Fruit fly (Drosophila melanogaster) whole organism, wandering third instar larva: Measurements from ENCODE around the gene ebd2.

Source experiments
- Abd-B ChIP-seq: fragments of >200 bp; optimal IDR thresholded peaks from 2 replicates; lab custom pipeline; 2017; ENCODE audit warnings: missing biosample characterization, missing genetic modification characterization
- CG32264 ChIP-seq: fragments of 200-800 bp; sonication (Bioruptor generic); optimal IDR thresholded peaks from 2 replicates; lab custom pipeline; 2016; ENCODE audit warnings: missing biosample characterization, missing genetic modification characterization
- CG9705 ChIP-seq: fragments of 200-800 bp; sonication (Bioruptor generic); optimal IDR thresholded peaks from 2 replicates; lab custom pipeline; 2018; ENCODE audit warnings: missing biosample characterization, mild to moderate bottlenecking, missing genetic modification characterization
- CrebA ChIP-seq: fragments of 200-800 bp; sonication (Bioruptor generic); optimal IDR thresholded peaks from 2 replicates; lab custom pipeline; 2016; ENCODE audit warnings: missing biosample characterization, mild to moderate bottlenecking, missing genetic modification characterization, borderline replicate concordance
- Dfd ChIP-seq: fragments of >200 bp; optimal IDR thresholded peaks from 2 replicates; lab custom pipeline; 2017; ENCODE audit warnings: missing biosample characterization, missing genetic modification characterization
- GATAd ChIP-seq: sonication (Bioruptor generic); optimal IDR thresholded peaks from 2 replicates; lab custom pipeline; 2016; ENCODE audit warnings: missing biosample characterization, missing genetic modification characterization
- HLH106 ChIP-seq: fragments of 200-800 bp; optimal IDR thresholded peaks from 3 replicates; lab custom pipeline; 2019; ENCODE audit warnings: missing biosample characterization, mild to moderate bottlenecking, missing genetic modification characterization, moderate library complexity
- Hnf4 ChIP-seq: fragments of 200-800 bp; sonication (Bioruptor generic); optimal IDR thresholded peaks from 2 replicates; lab custom pipeline; 2016; ENCODE audit warnings: missing biosample characterization, mild to moderate bottlenecking, missing genetic modification characterization
- Hr83 ChIP-seq: fragments of 200-300 bp; sonication (Bioruptor generic); optimal IDR thresholded peaks from 2 replicates; lab custom pipeline; 2016; ENCODE audit warnings: missing biosample characterization, mild to moderate bottlenecking, missing genetic modification characterization, moderate library complexity; ENCODE audit not compliant: poor library complexity, severe bottlenecking
- Jra ChIP-seq: sonication (Bioruptor generic); optimal IDR thresholded peaks from 2 replicates; lab custom pipeline; 2016; ENCODE audit warnings: missing biosample characterization, missing genetic modification characterization
- Mio ChIP-seq: sonication (Bioruptor generic); optimal IDR thresholded peaks from 2 replicates; lab custom pipeline; 2016; ENCODE audit warnings: missing biosample characterization, missing genetic modification characterization
- Myc ChIP-seq: fragments of >200 bp; optimal IDR thresholded peaks from 2 replicates; lab custom pipeline; 2017
- N ChIP-seq: fragments of >200 bp; optimal IDR thresholded peaks from 2 replicates; lab custom pipeline; 2018; ENCODE audit warnings: missing biosample characterization, missing external identifiers, missing genetic modification characterization
- OdsH ChIP-seq: fragments of 200-800 bp; sonication (Bioruptor generic); optimal IDR thresholded peaks from 2 replicates; lab custom pipeline; 2016; ENCODE audit warnings: missing biosample characterization, mild to moderate bottlenecking, missing genetic modification characterization
- Rel ChIP-seq, 2 experiments: fragments of 200-800 bp; sonication (Bioruptor generic) in 1 of 2; optimal IDR thresholded peaks; 2 replicates in 1 of 2; 3 replicates in 1 of 2; lab custom pipeline; 2016 to 2019; ENCODE audit warnings: mild to moderate bottlenecking in 2 of 2, missing biosample characterization in 2 of 2, missing genetic modification characterization in 2 of 2, moderate library complexity in 1 of 2
- Sp1 ChIP-seq: fragments of 200-800 bp; sonication (Bioruptor generic); optimal IDR thresholded peaks from 3 replicates; lab custom pipeline; 2019; ENCODE audit warnings: missing biosample characterization, mild to moderate bottlenecking, missing genetic modification characterization, moderate library complexity
- Vsx2 ChIP-seq: fragments of 200-300, 225-300 bp; sonication (Bioruptor generic); optimal IDR thresholded peaks from 2 replicates; lab custom pipeline; 2018; ENCODE audit warnings: missing biosample characterization, missing genetic modification characterization; ENCODE audit not compliant: partially characterized antibody
- brk ChIP-seq: fragments of 200-800 bp; sonication (Bioruptor generic); optimal IDR thresholded peaks from 2 replicates; lab custom pipeline; 2016; ENCODE audit warnings: missing biosample characterization, mild to moderate bottlenecking, missing genetic modification characterization
- dl ChIP-seq, 2 experiments: fragments of 175-275, 200-275 bp in 1 of 2; fragments of 200-275 bp in 1 of 2; sonication (Bioruptor generic); optimal IDR thresholded peaks; lab custom pipeline; 2018; ENCODE audit warnings: mild to moderate bottlenecking in 2 of 2, missing biosample characterization in 2 of 2, missing genetic modification characterization in 2 of 2, moderate library complexity in 2 of 2; ENCODE audit not compliant: partially characterized antibody in 2 of 2, insufficient read depth in 1 of 2
- dmrt93B ChIP-seq: fragments of 200-800 bp; sonication (Bioruptor generic); optimal IDR thresholded peaks from 2 replicates; lab custom pipeline; 2018; ENCODE audit warnings: missing biosample characterization, mild to moderate bottlenecking, missing genetic modification characterization
- dsf ChIP-seq: sonication (Bioruptor generic); optimal IDR thresholded peaks from 2 replicates; lab custom pipeline; 2016; ENCODE audit warnings: missing biosample characterization, missing genetic modification characterization, borderline replicate concordance
- ey ChIP-seq: fragments of 200-800 bp; sonication (Bioruptor generic); optimal IDR thresholded peaks from 2 replicates; lab custom pipeline; 2016; ENCODE audit warnings: missing biosample characterization, missing genetic modification characterization
- fru ChIP-seq: fragments of 200-800 bp; sonication (Bioruptor generic); optimal IDR thresholded peaks from 3 replicates; lab custom pipeline; 2016; ENCODE audit warnings: missing biosample characterization, mild to moderate bottlenecking, missing genetic modification characterization
- h ChIP-seq: fragments of 200-800 bp; sonication (Bioruptor generic); optimal IDR thresholded peaks from 3 replicates; lab custom pipeline; 2016; ENCODE audit warnings: missing biosample characterization, mild to moderate bottlenecking, missing genetic modification characterization
- lola ChIP-seq: fragments of >200 bp; optimal IDR thresholded peaks from 2 replicates; lab custom pipeline; 2017; ENCODE audit warnings: missing biosample characterization, missing genetic modification characterization
- psq ChIP-seq: fragments of 200-800 bp; sonication (Bioruptor generic); optimal IDR thresholded peaks from 3 replicates; lab custom pipeline; 2017; ENCODE audit warnings: missing biosample characterization, mild to moderate bottlenecking, missing genetic modification characterization, moderate library complexity
- rgr ChIP-seq: fragments of 200-800 bp; sonication (Bioruptor generic); optimal IDR thresholded peaks from 3 replicates; lab custom pipeline; 2016; ENCODE audit warnings: missing biosample characterization, mild to moderate bottlenecking, missing genetic modification characterization
- sage ChIP-seq: fragments of 200-800 bp; sonication (Bioruptor generic); optimal IDR thresholded peaks from 2 replicates; lab custom pipeline; 2016; ENCODE audit warnings: missing biosample characterization, mild to moderate bottlenecking, missing genetic modification characterization
- tai ChIP-seq: sonication (Bioruptor generic); optimal IDR thresholded peaks from 2 replicates; lab custom pipeline; 2016; ENCODE audit warnings: missing biosample characterization, missing genetic modification characterization
- usp ChIP-seq: fragments of >200 bp; optimal IDR thresholded peaks from 2 replicates; lab custom pipeline; 2017; ENCODE audit warnings: missing biosample characterization, missing genetic modification characterization

The ebd2 gene

dm6 chr3L:21346463-21347196 is 2.5 kb downstream of the ebd2 start:
- no peak for TF ChIP-seq sage (GFP tag; lab: Kevin White, UChicago)
- TF ChIP-seq Rel (GFP tag; optimal IDR thresholded peaks at IDR 0.05; lab: Kevin White, UChicago): no peak
- TF ChIP-seq Rel (tag; optimal IDR thresholded peaks at IDR 0.05; lab: Kevin White, UChicago): no peak
- no peak for TF ChIP-seq dl (GFP tag; optimal IDR thresholded peaks at IDR 0.05; lab: Kevin White, UChicago; ENCODE audit: insufficient read depth in 1 of 2, partially characterized antibody in 2 of 2)
- peak; percentile 72 for TF ChIP-seq psq (GFP tag; lab: Kevin White, UChicago)
- peak; percentile 33 for TF ChIP-seq Jra
- no peak for TF ChIP-seq HLH106 (tag; lab: Kevin White, UChicago)
- no peak for TF ChIP-seq dsf (GFP tag; lab: Kevin White, UChicago)
- TF ChIP-seq dmrt93B (GFP tag; lab: Kevin White, UChicago): no peak
- TF ChIP-seq rgr: no peak
- TF ChIP-seq Vsx2: no peak
- TF ChIP-seq Mio (GFP tag; lab: Kevin White, UChicago): no peak
- no peak for TF ChIP-seq Abd-B (GFP tag; lab: Kevin White, UChicago)
- TF ChIP-seq OdsH (GFP tag; lab: Kevin White, UChicago): no peak
- TF ChIP-seq N (GFP tag; lab: Kevin White, UChicago): no peak
- no peak for TF ChIP-seq CG9705 (GFP tag; lab: Kevin White, UChicago)
- TF ChIP-seq Dfd (GFP tag; lab: Kevin White, UChicago): no peak
- peak; percentile 29 for TF ChIP-seq h
- no peak for TF ChIP-seq CG32264 (GFP tag; lab: Kevin White, UChicago)
- no peak for TF ChIP-seq tai (GFP tag; lab: Kevin White, UChicago)
- TF ChIP-seq Hr83: no peak

dm6 chr3L:21343254-21344083 is 5.6 kb downstream of the ebd2 start, which contains the start of the genes Tbc1d8-9 and CG32436:
Gene Tbc1d8-9 (minus strand): TSS chr3L:21343716.
Gene CG32436 (plus strand): TSS chr3L:21344033.
- TF ChIP-seq OdsH (GFP tag; lab: Kevin White, UChicago) (peak; percentile 49), Hr83 (no peak)

dm6 chr3L:21342592-21342991 is 6.5 kb downstream of the ebd2 start:
- TF ChIP-seq psq (GFP tag; lab: Kevin White, UChicago) (no peak), Sp1 (GFP tag; lab: Kevin White, UChicago) (no peak), Rel (GFP tag; optimal IDR thresholded peaks at IDR 0.05; lab: Kevin White, UChicago) (no peak), Rel (tag; optimal IDR thresholded peaks at IDR 0.05; lab: Kevin White, UChicago) (peak; percentile 17)

- no peak for TF ChIP-seq Dfd (GFP tag; lab: Kevin White, UChicago)
- TF ChIP-seq GATAd (GFP tag; lab: Kevin White, UChicago): no peak
- TF ChIP-seq rgr: no peak
- peak; percentile 84 for TF ChIP-seq Myc (lab: Kevin White, UChicago)
- TF ChIP-seq CG32264 (GFP tag; lab: Kevin White, UChicago): no peak
Observed at dm6 chr3L:21334999-21335631, 14.0 kb downstream of the ebd2 start, which contains the start of gene Tsr1. Gene Tsr1 (plus strand): TSS chr3L:21335215.

- no peak for TF ChIP-seq usp
- no peak for TF ChIP-seq HLH106 (tag; lab: Kevin White, UChicago)
- no peak for TF ChIP-seq fru
- TF ChIP-seq Mio (GFP tag; lab: Kevin White, UChicago): no peak
- no peak for TF ChIP-seq h
- no peak for TF ChIP-seq ey (GFP tag; lab: Kevin White, UChicago)
- TF ChIP-seq Myc (lab: Kevin White, UChicago): no peak
- TF ChIP-seq CrebA (GFP tag; lab: Kevin White, UChicago): no peak
- TF ChIP-seq Jra: no peak
- no peak for TF ChIP-seq lola (GFP tag; lab: Kevin White, UChicago)
- no peak for TF ChIP-seq Hnf4 (GFP tag; lab: Kevin White, UChicago)
- no peak for TF ChIP-seq psq (GFP tag; lab: Kevin White, UChicago)
- no peak for TF ChIP-seq Dfd (GFP tag; lab: Kevin White, UChicago)
- no peak for TF ChIP-seq brk (GFP tag; lab: Kevin White, UChicago)
- no peak for TF ChIP-seq sage (GFP tag; lab: Kevin White, UChicago)
- no peak for TF ChIP-seq Vsx2
- no peak for TF ChIP-seq Abd-B (GFP tag; lab: Kevin White, UChicago)
- no peak for TF ChIP-seq Hr83
Observed at dm6 chr3L:21324724-21325123, 24.4 kb downstream of the ebd2 start.
